Worm (Caenorhabditis elegans) whole organism, L1 larva: ENCODE results near the gene T16G12.6.

Source experiments
- F16B12.6 ChIP-seq: fragments of 150-350 bp; optimal IDR thresholded peaks from 2 replicates; lab custom pipeline; 2014; ENCODE audit warnings: missing biosample characterization, missing genetic modification characterization
- Y116A8C.19 ChIP-seq: sonication (generic microtip); optimal IDR thresholded peaks from 2 replicates; lab custom pipeline; 2016; ENCODE audit warnings: missing compliant biosample characterization, missing genetic modification characterization, borderline replicate concordance
- ama-1 ChIP-seq: fragments of 150-350 bp; optimal IDR thresholded peaks from 2 replicates; lab custom pipeline; 2014
- blmp-1 ChIP-seq: fragments of 150-350 bp; optimal IDR thresholded peaks from 2 replicates; lab custom pipeline; 2014; ENCODE audit warnings: missing biosample characterization, missing genetic modification characterization
- ceh-82 ChIP-seq, 3 experiments: fragments of 150-350 bp in 1 of 3; sonication (generic microtip) in 2 of 3; optimal IDR thresholded peaks; 2 replicates each; lab custom pipeline; 2014 to 2017; ENCODE audit warnings: missing biosample characterization in 3 of 3, missing genetic modification characterization in 3 of 3
- ceh-90 ChIP-seq: sonication (generic microtip); optimal IDR thresholded peaks from 2 replicates; lab custom pipeline; 2016; ENCODE audit warnings: missing genetic modification characterization, missing compliant biosample characterization
- ces-1 ChIP-seq: fragments of 150-350 bp; optimal IDR thresholded peaks from 2 replicates; lab custom pipeline; 2014; ENCODE audit warnings: missing biosample characterization, missing genetic modification reagents, missing genetic modification characterization
- efl-1 ChIP-seq, 4 experiments: fragments of 150-350 bp; optimal IDR thresholded peaks in 3 of 4; peaks in 1 of 4; 1 replicate in 1 of 4; 2 replicates in 3 of 4; lab custom pipeline; 2014; ENCODE audit warnings: missing biosample characterization in 2 of 4, missing genetic modification characterization in 2 of 4, missing genetic modification reagents in 2 of 4
- efl-3 ChIP-seq: fragments of 200-800 bp; sonication (Bioruptor generic); optimal IDR thresholded peaks from 2 replicates; lab custom pipeline; 2018; ENCODE audit warnings: mild to moderate bottlenecking, missing genetic modification characterization, missing compliant biosample characterization
- egl-27 ChIP-seq, 2 experiments: fragments of 150-350 bp in 1 of 2; sonication (generic microtip); optimal IDR thresholded peaks; 3 replicates each; lab custom pipeline; 2017 to 2018; ENCODE audit warnings: missing biosample characterization in 2 of 2, missing genetic modification characterization in 2 of 2, missing genetic modification reagents in 2 of 2
- fkh-8 ChIP-seq: sonication (generic microtip); optimal IDR thresholded peaks from 2 replicates; lab custom pipeline; 2016; ENCODE audit warnings: mild to moderate bottlenecking, missing genetic modification characterization, missing compliant biosample characterization
- fos-1 ChIP-seq: fragments of 150-350 bp; optimal IDR thresholded peaks from 2 replicates; lab custom pipeline; 2014; ENCODE audit warnings: missing biosample characterization, missing genetic modification characterization
- grh-1 ChIP-seq: fragments of 200-800 bp; sonication (Bioruptor generic); IDR thresholded peaks from 2 replicates; pipeline ENCODE4 v1.3.6; 2022; ENCODE audit warnings: missing genetic modification reagents, missing genetic modification characterization, missing compliant biosample characterization
- hlh-17 ChIP-seq: fragments of 200-800 bp; sonication (Bioruptor generic); optimal IDR thresholded peaks from 2 replicates; lab custom pipeline; 2018; ENCODE audit warnings: missing genetic modification characterization, mild to moderate bottlenecking, missing compliant biosample characterization, moderate library complexity, borderline replicate concordance
- hlh-4 ChIP-seq: sonication (generic microtip); optimal IDR thresholded peaks from 2 replicates; lab custom pipeline; 2016; ENCODE audit warnings: mild to moderate bottlenecking, missing genetic modification characterization, missing compliant biosample characterization
- irx-1 ChIP-seq: sonication (generic microtip); optimal IDR thresholded peaks from 2 replicates; lab custom pipeline; 2016; ENCODE audit warnings: missing genetic modification characterization, missing compliant biosample characterization
- isw-1 ChIP-seq: fragments of 200-800 bp; sonication (Bioruptor generic); IDR thresholded peaks from 2 replicates; pipeline ENCODE4 v1.3.6; 2022; ENCODE audit warnings: missing genetic modification characterization, missing compliant biosample characterization
- jun-1 ChIP-seq: fragments of 150-350 bp; optimal IDR thresholded peaks from 2 replicates; lab custom pipeline; 2014; ENCODE audit warnings: missing biosample characterization, missing genetic modification reagents, missing genetic modification characterization
- lin-14 ChIP-seq: fragments of 200-800 bp; sonication (Bioruptor generic); optimal IDR thresholded peaks from 2 replicates; lab custom pipeline; 2018; ENCODE audit warnings: mild to moderate bottlenecking, missing genetic modification characterization, moderate library complexity, missing compliant biosample characterization
- lin-15B ChIP-seq: fragments of 150-350 bp; sonication (generic microtip); optimal IDR thresholded peaks from 3 replicates; lab custom pipeline; 2014; ENCODE audit warnings: missing biosample characterization, missing genetic modification characterization
- lin-35 ChIP-seq, 2 experiments: fragments of 150-350 bp; optimal IDR thresholded peaks; 2 replicates each; lab custom pipeline; 2014; ENCODE audit warnings: missing biosample characterization in 2 of 2, missing genetic modification characterization in 2 of 2, missing genetic modification reagents in 2 of 2
- lin-39 ChIP-seq: fragments of 150-350 bp; optimal IDR thresholded peaks from 2 replicates; lab custom pipeline; 2014; ENCODE audit warnings: missing biosample characterization, missing genetic modification reagents, missing genetic modification characterization
- lir-3 ChIP-seq: sonication (generic microtip); optimal IDR thresholded peaks from 2 replicates; lab custom pipeline; 2016; ENCODE audit warnings: mild to moderate bottlenecking, missing genetic modification characterization, moderate library complexity, missing compliant biosample characterization; ENCODE audit not compliant: poor library complexity
- mdl-1 ChIP-seq, 2 experiments: fragments of 150-350 bp; optimal IDR thresholded peaks; 2 replicates each; lab custom pipeline; 2014 to 2017; ENCODE audit warnings: missing biosample characterization in 2 of 2, missing genetic modification characterization in 2 of 2, inconsistent platforms in 1 of 2
- mef-2 ChIP-seq: fragments of 150-350 bp; optimal IDR thresholded peaks from 2 replicates; lab custom pipeline; 2014; ENCODE audit warnings: missing biosample characterization, missing genetic modification characterization
- nhr-237 ChIP-seq: fragments of 150-350 bp; optimal IDR thresholded peaks from 2 replicates; lab custom pipeline; 2014; ENCODE audit warnings: missing biosample characterization, missing genetic modification characterization
- nhr-85 ChIP-seq: sonication (generic microtip); peaks from one replicate; lab custom pipeline; 2016; ENCODE audit warnings: missing genetic modification characterization, inconsistent platforms, missing compliant biosample characterization
- nhr-90 ChIP-seq: sonication (generic microtip); optimal IDR thresholded peaks from 2 replicates; lab custom pipeline; 2016; ENCODE audit warnings: mild to moderate bottlenecking, missing genetic modification characterization, missing compliant biosample characterization; ENCODE audit not compliant: poor library complexity
- pag-3 ChIP-seq: sonication (generic microtip); optimal IDR thresholded peaks from 2 replicates; lab custom pipeline; 2017; ENCODE audit warnings: missing genetic modification characterization, mild to moderate bottlenecking, missing compliant biosample characterization, antibody characterized with exemption, borderline replicate concordance; ENCODE audit not compliant: insufficient read depth
- pax-3 ChIP-seq: fragments of 200-800 bp; sonication (Bioruptor generic); optimal IDR thresholded peaks from 2 replicates; lab custom pipeline; 2018; ENCODE audit warnings: mild to moderate bottlenecking, missing genetic modification characterization, moderate library complexity, missing compliant biosample characterization
- pqm-1 ChIP-seq: sonication (generic microtip); optimal IDR thresholded peaks from 3 replicates; lab custom pipeline; 2017; ENCODE audit warnings: missing biosample characterization, missing genetic modification characterization
- rnt-1 ChIP-seq: sonication (generic microtip); optimal IDR thresholded peaks from 2 replicates; lab custom pipeline; 2016; ENCODE audit warnings: mild to moderate bottlenecking, missing genetic modification characterization, moderate library complexity, missing compliant biosample characterization
- skn-1 ChIP-seq: fragments of 150-350 bp; optimal IDR thresholded peaks from 2 replicates; lab custom pipeline; 2014; ENCODE audit warnings: missing biosample characterization, missing genetic modification characterization
- snpc-4 ChIP-seq: fragments of 150-350 bp; optimal IDR thresholded peaks from 2 replicates; lab custom pipeline; 2014; ENCODE audit warnings: missing biosample characterization, missing genetic modification characterization
- snu-23 ChIP-seq: sonication (generic microtip); optimal IDR thresholded peaks from 2 replicates; lab custom pipeline; 2016; ENCODE audit warnings: missing genetic modification characterization, missing compliant biosample characterization
- sptf-1 ChIP-seq: fragments of 150-350 bp; optimal IDR thresholded peaks from 2 replicates; lab custom pipeline; 2014; ENCODE audit warnings: missing biosample characterization, missing genetic modification characterization
- vab-15 ChIP-seq: sonication (generic microtip); optimal IDR thresholded peaks from 2 replicates; lab custom pipeline; 2017; ENCODE audit warnings: missing genotype, mild to moderate bottlenecking, missing genetic modification characterization, missing compliant biosample characterization
- xbp-1 ChIP-seq: sonication (generic microtip); optimal IDR thresholded peaks from 2 replicates; lab custom pipeline; 2016; ENCODE audit warnings: missing genetic modification characterization, missing compliant biosample characterization
- zip-4 ChIP-seq: fragments of 200-800 bp; sonication (Bioruptor generic); optimal IDR thresholded peaks from 2 replicates; lab custom pipeline; 2018; ENCODE audit warnings: mild to moderate bottlenecking, missing genetic modification characterization, moderate library complexity, missing compliant biosample characterization
- ztf-11 ChIP-seq, 2 experiments: sonication (generic microtip); optimal IDR thresholded peaks; 2 replicates each; lab custom pipeline; 2016 to 2017; ENCODE audit warnings: missing genetic modification characterization in 2 of 2, missing biosample characterization in 1 of 2, missing compliant biosample characterization in 1 of 2
- ztf-4 ChIP-seq: fragments of 150-350 bp; optimal IDR thresholded peaks from 2 replicates; lab custom pipeline; 2014; ENCODE audit warnings: missing biosample characterization, missing genetic modification characterization

Gene T16G12.6

ce11 chrIII:10114662-10115061 is 45.3 kb downstream of the T16G12.6 start, which contains the start of the genes ZK1128.1 and mett-10 (continued):
- TF ChIP-seq ztf-4 (no peak), fos-1 (no peak), skn-1 (no peak), lin-35 (GFP tag; optimal IDR thresholded peaks at IDR 0.05; lab: Kevin White, UChicago) (peak; percentile 36 to 50), lin-39 (no peak), efl-1 (optimal IDR thresholded peaks at IDR 0.05; lab: Kevin White, UChicago) (peak; percentile 39 to 48), efl-1 (GFP tag; optimal IDR thresholded peaks at IDR 0.05 in 1 of 2; lab: Kevin White, UChicago) (peak; percentile 62 to 94), snu-23 (GFP tag; lab: Kevin White, UChicago) (peak; percentile 46), pag-3 (no peak), vab-15 (tag; lab: Kevin White, UChicago) (peak; percentile 19), rnt-1 (tag; lab: Kevin White, UChicago) (peak; percentile 17), F16B12.6 (peak; percentile 86), mdl-1 (tag; optimal IDR thresholded peaks at IDR 0.05; lab: Kevin White, UChicago) (no peak), zip-4 (no peak), ceh-82 (tag; optimal IDR thresholded peaks at IDR 0.05; lab: Kevin White, UChicago) (peak in 1 of 3 experiments; percentile 17), blmp-1 (tag; lab: Kevin White, UChicago) (no peak), lir-3 (tag; lab: Kevin White, UChicago) (no peak), isw-1 (GFP tag; lab: Robert Waterston, UW) (0 out of 2 replicates have a peak, but pooled peaks have one; percentile 6), Y116A8C.19 (tag; lab: Kevin White, UChicago) (no peak), efl-3 (GFP tag; lab: Kevin White, UChicago) (no peak), hlh-4 (tag; lab: Kevin White, UChicago) (no peak), mef-2 (tag; lab: Kevin White, UChicago) (no peak), lin-14 (GFP tag; lab: Kevin White, UChicago) (no peak), ztf-11 (tag; optimal IDR thresholded peaks at IDR 0.05; lab: Kevin White, UChicago) (no peak), fkh-8 (tag; lab: Kevin White, UChicago) (no peak), pqm-1 (no peak), sptf-1 (tag; lab: Kevin White, UChicago) (no peak), xbp-1 (tag; lab: Kevin White, UChicago) (peak; percentile 12), irx-1 (tag; lab: Kevin White, UChicago) (no peak), hlh-17 (GFP tag; lab: Kevin White, UChicago) (no peak)

- no peak for TF ChIP-seq nhr-237 (tag; lab: Kevin White, UChicago)
- no peak for TF ChIP-seq vab-15 (tag; lab: Kevin White, UChicago)
- TF ChIP-seq pax-3 (tag; lab: Kevin White, UChicago): no peak
- no peak for TF ChIP-seq hlh-4 (tag; lab: Kevin White, UChicago)
- TF ChIP-seq ama-1 (lab: Kevin White, UChicago): no peak
- no peak for TF ChIP-seq ztf-11 (tag; optimal IDR thresholded peaks at IDR 0.05; lab: Kevin White, UChicago)
- no peak for TF ChIP-seq grh-1 (GFP tag; lab: Robert Waterston, UW)
- TF ChIP-seq lin-15B (tag; lab: Kevin White, UChicago): no peak
- no peak for TF ChIP-seq nhr-85
- TF ChIP-seq nhr-90 (tag; lab: Kevin White, UChicago): no peak
- no peak for TF ChIP-seq mdl-1 (tag; optimal IDR thresholded peaks at IDR 0.05; lab: Kevin White, UChicago)
- no peak for TF ChIP-seq efl-3 (GFP tag; lab: Kevin White, UChicago)
- no peak for TF ChIP-seq egl-27 (tag; optimal IDR thresholded peaks at IDR 0.05; lab: Kevin White, UChicago)
- no peak for TF ChIP-seq jun-1
- TF ChIP-seq snpc-4 (tag; lab: Kevin White, UChicago): no peak
- no peak for TF ChIP-seq ces-1 (GFP tag; lab: Kevin White, UChicago)
- no peak for TF ChIP-seq mef-2 (tag; lab: Kevin White, UChicago)
- TF ChIP-seq ceh-90 (tag; lab: Kevin White, UChicago): no peak
These were observed 49.4 kb downstream of the T16G12.6 start, which contains the start of gene ZK1128.3 for ce11 chrIII:10118818-10119217. TSS of gene ZK1128.3 (minus strand) at chrIII:10118918.
